Worm (Caenorhabditis elegans) whole organism, L4/young adult: ENCODE measurements around the gene ppm-1.H.

Experiments
- W03F9.2 ChIP-seq: fragments of 150-350 bp; optimal IDR thresholded peaks from 2 replicates; lab custom pipeline; 2014; ENCODE audit warnings: missing biosample characterization, missing genetic modification characterization
- dao-5 ChIP-seq: sonication (generic microtip); optimal IDR thresholded peaks from 2 replicates; lab custom pipeline; 2016; ENCODE audit warnings: missing genotype, missing genetic modification characterization, moderate library complexity, missing compliant biosample characterization
- him-1 ChIP-seq: sonication (generic microtip); optimal IDR thresholded peaks from 2 replicates; lab custom pipeline; 2016; ENCODE audit warnings: missing genotype, missing genetic modification reagents, missing genetic modification characterization, missing compliant biosample characterization

ppm-1.H gene

DNA sequence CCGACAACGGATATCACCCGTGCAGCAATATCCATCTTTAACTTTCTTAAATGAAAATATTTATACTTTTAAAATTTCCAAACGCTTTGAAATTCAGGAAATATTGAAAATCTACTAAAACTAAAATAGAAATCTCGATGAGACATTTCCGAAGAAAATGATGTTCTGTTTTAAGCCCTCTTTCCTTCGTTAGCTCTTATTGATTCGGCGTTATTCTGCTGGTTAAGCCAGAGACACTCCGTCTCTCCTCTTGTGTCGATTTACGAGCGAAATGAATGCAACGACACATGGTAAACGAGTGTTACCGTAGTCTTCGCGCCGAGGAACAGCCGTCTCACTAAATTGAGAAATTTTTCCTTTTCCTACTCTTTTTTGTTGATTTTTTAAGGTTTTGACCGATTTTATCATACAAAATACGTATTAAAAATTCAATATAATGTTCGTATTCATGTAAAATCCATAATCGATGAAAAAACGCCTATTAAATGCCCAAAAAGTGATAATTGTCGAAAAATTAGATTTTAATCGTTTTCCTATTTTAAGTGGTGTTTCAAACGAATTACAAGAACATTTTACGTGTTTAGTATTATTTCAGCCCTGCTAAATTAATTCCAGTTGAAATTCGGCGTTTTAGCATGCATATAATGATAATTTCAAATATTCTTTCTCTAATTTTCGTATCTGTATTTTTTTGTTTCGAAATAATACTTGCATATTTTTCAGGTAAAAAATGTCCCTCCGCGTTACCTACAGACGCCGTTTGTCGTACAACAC is at the start of gene ppm-1.H, which contains the start of gene rpl-34:
Gene ppm-1.H, minus strand, starts transcription at position 51 of the 774 bp plus-strand sequence.
Gene rpl-34, plus strand, starts transcription at position 724 of the 774 bp plus-strand sequence.
- no peak for TF ChIP-seq dao-5 (tag; lab: Kevin White, UChicago)
- TF ChIP-seq him-1 (tag; lab: Kevin White, UChicago) = no peak
- peak; percentile 61 for TF ChIP-seq W03F9.2

DNA sequence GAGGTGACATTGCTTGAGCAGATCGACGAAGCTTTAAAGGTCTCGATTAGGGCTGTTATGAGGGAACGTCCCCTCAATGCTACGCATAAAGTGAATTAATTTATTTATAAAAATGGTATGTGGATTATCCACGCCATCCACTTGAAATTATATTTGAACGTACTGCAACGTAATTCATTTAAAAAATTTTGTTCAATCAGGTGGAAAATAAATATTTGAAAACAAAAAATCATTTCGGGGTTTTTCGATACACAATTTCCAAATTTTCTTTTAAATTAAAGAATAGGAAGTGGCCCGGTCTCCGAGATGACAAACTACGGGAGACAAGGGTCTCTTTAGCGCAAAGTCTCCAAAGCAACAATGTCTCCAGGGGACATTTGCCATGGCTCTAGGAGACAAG is 43.5 kb upstream of the ppm-1.H start, which contains the start of gene oac-58:
Gene oac-58, minus strand, starts transcription at position 101 of the 400 bp plus-strand sequence.
- TF ChIP-seq W03F9.2 (no peak), him-1 (tag; lab: Kevin White, UChicago) (no peak), dao-5 (tag; lab: Kevin White, UChicago) (no peak)

DNA sequence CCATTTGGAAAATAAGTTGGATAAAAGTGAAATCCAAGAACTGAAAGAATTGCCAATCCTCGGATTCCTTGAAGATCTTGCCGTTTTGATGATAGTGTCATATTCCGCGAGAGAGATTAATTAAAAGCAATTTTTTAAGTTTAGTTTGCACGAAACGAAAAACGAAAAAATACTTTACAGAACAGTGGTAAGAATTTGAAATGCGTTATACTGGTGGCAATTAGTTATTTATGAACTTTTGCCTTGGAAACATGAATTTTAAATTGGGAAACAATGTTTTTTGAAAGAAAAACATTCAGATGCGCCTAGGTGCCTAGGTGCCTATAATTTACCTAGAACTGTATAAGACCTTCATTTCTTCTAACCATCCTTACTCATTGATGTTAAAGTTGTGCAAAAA is 39.6 kb upstream of the ppm-1.H start, which contains the start of gene oac-57:
Gene oac-57, minus strand, starts transcription at position 101 of the 400 bp plus-strand sequence.
- no peak for TF ChIP-seq him-1 (tag; lab: Kevin White, UChicago)
- TF ChIP-seq W03F9.2 = no peak
- no peak for TF ChIP-seq dao-5 (tag; lab: Kevin White, UChicago)

DNA sequence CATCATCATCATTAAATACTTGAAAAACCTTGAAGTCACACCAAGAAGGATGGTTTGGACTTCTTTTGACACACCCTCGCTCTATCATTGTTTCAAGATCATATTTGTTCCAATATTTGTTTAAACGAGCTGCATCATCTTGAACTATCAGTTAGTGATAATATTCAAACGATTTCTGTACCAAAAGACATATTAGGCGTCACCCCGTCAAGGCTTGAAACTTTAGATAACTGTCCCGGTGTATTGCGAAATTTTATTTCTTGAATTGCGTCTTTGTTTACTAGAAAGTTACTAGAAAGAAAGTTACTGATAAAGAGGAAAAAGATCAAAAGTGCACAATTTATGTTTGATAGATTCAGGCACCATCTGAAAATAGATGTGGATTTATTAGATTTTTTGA is 37.8 kb upstream of the ppm-1.H start:
- TF ChIP-seq W03F9.2 (no peak), dao-5 (tag; lab: Kevin White, UChicago) (no peak), him-1 (tag; lab: Kevin White, UChicago) (no peak)

DNA sequence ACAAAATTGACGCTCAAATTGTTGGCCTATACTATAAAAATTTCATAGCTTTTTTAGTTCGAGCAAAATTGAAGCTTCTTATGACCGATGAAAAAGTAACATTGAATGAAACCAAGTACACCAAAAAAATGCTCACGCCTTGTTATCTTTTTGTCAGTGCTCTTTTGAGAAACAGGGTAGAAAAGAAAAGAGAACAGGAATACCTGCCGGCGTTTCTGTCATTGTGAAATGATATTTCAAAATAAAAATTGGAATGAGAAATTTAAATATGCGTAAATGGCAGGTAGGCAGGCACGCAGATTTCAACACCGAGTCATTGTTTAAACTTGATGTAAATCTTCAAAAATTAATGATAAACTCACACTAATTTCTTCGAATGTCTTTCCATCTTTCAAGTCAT is 36.6 kb upstream of the ppm-1.H start:
- TF ChIP-seq him-1 (tag; lab: Kevin White, UChicago) (no peak), dao-5 (tag; lab: Kevin White, UChicago) (no peak), W03F9.2 (no peak)

DNA sequence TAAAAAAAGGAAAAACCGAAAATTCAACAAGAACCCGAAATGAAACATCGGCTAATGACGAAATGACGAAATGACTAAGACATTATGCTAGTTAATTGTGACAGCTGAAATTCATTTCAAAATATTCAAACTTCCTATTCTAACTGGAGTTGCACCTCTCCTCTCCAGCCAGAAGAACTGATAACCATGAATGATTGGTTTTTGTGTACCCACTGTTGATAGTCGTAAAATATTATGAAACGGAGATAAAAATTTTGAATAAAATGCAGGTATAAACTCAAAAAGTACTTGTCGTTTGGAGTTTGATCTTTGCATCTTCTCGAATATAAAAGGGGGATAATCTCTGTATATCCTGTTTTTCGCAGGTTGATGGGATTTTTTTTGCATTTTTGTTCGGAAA is 34.8 kb upstream of the ppm-1.H start:
- TF ChIP-seq W03F9.2 (no peak), him-1 (tag; lab: Kevin White, UChicago) (no peak), dao-5 (tag; lab: Kevin White, UChicago) (no peak)

DNA sequence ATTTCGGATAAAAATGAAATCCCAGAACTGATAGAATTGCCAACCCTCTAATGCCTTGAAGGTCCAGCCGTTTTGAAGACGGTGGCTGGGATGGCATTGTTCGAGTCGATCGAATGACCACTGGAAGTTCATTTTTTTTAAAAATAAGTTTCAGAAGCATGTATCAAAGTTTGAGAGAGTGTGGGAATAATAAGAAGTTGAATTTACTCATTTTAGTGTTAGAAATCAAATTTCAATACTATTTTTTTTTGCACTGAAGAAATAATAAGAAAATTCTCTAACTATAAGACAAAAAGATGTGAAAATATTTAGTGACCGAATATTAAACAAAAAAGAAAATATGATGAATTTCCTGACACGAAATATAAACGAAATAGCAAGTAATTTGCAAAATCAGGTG is 33.0 kb upstream of the ppm-1.H start, which contains the start of gene oac-59:
Gene oac-59, minus strand, starts transcription at position 101 of the 400 bp plus-strand sequence.
- no peak for TF ChIP-seq W03F9.2
- no peak for TF ChIP-seq him-1 (tag; lab: Kevin White, UChicago)
- no peak for TF ChIP-seq dao-5 (tag; lab: Kevin White, UChicago)

DNA sequence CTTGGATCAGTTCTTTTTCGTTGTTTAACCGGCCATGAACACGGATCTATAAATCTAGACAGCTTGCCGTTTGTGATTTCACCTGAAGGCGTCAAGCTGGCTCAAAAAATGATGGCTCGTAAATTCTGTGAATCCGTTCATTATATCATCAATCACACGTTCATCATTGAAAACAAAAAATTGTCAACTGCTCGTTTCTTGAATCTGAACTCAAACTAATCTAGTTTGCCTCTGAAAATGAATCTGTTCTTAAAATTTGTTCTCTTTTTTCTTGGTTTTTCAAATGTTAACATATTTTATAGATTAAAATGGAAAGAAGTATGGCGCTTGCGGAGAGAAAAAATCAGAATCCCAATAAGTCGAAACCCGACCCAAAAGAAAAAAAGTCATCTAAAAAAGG is 22.6 kb upstream of the ppm-1.H start, which contains the start of gene C42C1.8:
Gene C42C1.8, plus strand, starts transcription at position 301 of the 400 bp plus-strand sequence.
- TF ChIP-seq W03F9.2 = no peak
- no peak for TF ChIP-seq dao-5 (tag; lab: Kevin White, UChicago)
- TF ChIP-seq him-1 (tag; lab: Kevin White, UChicago) = no peak

DNA sequence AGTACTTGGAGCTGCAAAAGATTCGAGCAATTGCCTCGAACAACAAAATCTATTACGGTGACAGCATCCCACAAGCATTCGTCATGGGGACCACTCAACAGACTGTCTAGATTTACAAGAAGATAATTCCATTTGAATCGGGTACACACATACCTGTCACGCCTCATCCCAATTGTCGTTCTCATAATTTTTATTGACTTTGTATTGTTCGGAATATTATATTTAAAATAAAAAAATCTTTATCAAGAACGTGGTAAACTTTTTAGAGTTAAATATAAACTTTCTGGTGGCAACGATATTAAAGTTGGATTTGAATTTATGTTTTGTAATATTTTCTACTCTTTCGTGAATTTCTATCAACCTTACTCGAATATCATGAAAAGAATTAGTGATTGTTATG is 21.0 kb upstream of the ppm-1.H start, which contains the start of gene C42C1.9:
Gene C42C1.9, plus strand, starts transcription at position 301 of the 400 bp plus-strand sequence.
- TF ChIP-seq W03F9.2 = no peak

DNA sequence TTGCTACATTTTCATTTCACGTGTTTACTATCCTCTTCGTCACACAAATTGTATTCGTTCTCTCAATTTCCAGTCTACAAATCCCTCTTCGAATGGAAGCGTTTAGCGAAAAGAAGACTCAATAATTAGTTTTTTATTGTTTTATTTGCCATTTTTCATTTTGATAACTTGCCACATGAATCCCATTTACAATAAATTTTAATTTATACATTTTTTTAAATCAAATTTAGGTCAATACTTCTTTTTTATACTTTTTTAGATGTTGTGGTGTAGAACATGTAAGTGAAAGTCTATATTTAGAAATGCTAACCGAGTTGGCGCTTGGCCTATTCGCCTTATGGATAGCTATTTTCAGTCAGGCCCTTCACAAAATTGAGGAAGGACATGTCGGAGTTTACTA is 19.5 kb upstream of the ppm-1.H start, which contains the start of gene erl-1:
Gene erl-1, plus strand, starts transcription at position 301 of the 400 bp plus-strand sequence.
- TF ChIP-seq W03F9.2 (no peak), dao-5 (tag; lab: Kevin White, UChicago) (no peak), him-1 (tag; lab: Kevin White, UChicago) (no peak)

DNA sequence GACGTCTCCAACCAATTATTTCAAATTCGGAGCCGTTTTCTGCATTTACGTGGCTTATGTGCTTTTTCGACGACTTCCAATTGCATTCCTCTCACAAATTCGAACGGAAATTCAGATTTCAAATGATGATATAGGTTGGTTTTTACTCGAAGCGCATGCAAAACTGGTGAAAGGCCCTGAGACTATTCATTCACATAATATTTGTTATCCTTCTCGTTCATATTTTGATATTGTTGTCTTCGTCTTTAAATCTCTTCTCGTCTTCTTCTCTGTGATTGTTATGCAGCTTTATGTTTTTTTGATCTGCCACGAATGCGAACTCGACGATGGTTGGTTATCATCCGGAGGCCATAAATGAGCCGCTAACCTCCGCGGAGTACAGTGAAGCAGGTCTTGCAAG is 14.8 kb upstream of the ppm-1.H start, which contains the start of gene hpo-12:
Gene hpo-12, plus strand, starts transcription at position 301 of the 400 bp plus-strand sequence.
- TF ChIP-seq him-1 (tag; lab: Kevin White, UChicago) (no peak), dao-5 (tag; lab: Kevin White, UChicago) (no peak), W03F9.2 (no peak)

DNA sequence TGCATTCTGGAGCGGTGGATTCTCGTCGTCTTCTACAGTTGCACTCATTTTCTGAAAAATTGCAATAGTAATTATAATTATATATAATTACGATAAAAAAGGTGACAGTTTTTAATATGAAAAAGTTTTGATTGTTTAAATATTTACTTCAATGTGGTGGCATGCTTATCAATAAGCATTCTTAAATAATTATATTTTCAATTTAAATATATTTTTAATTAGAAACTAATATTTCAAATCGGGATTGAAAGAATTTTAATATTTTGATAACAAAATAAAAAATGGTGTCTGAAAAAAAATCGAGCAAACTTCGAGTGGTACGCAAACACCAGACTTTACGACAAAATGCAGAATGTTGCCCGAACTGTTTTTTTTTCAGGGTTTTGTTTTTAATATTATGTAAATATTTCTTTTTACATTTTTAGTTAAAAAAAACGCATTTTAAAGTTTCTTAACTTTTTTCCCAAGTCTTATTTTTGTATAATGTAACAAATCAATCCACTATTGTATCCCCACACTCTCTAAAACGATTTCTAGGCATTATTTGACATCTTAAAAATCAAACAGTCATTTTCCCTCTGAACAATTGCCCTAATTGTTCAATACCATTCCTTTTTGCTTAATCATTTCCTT is 14.2 kb upstream of the ppm-1.H start, which contains the start of the genes C42C1.12 and C42C1.19:
Gene C42C1.12, minus strand, starts transcription at position 51 of the 633 bp plus-strand sequence.
Gene C42C1.19, plus strand, starts transcription at position 583 of the 633 bp plus-strand sequence.
- TF ChIP-seq W03F9.2 = peak; percentile 13
- TF ChIP-seq dao-5 (tag; lab: Kevin White, UChicago) = no peak

DNA sequence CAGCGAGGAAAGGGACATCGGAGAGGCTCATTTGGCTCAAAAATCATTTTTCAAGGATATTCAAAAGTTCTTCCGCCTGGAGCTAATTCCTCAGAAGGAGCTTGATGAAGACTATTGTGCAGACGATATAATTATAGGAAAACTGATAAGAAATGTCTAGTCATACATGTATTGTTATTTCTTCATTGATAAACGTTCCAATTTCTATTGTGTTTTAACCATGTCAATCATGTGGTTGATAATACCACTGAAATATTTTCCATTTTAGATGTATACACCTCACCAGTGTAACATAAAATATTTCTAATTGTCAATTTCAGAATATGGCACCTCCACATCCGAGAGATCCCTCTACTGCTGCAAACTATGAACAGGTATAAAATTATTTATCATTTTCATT is 11.2 kb upstream of the ppm-1.H start, which contains the start of gene ltah-1.1:
Gene ltah-1.1, plus strand, starts transcription at position 283 of the 400 bp plus-strand sequence.
- no peak for TF ChIP-seq dao-5 (tag; lab: Kevin White, UChicago)
- TF ChIP-seq W03F9.2 = no peak
- TF ChIP-seq him-1 (tag; lab: Kevin White, UChicago) = no peak

DNA sequence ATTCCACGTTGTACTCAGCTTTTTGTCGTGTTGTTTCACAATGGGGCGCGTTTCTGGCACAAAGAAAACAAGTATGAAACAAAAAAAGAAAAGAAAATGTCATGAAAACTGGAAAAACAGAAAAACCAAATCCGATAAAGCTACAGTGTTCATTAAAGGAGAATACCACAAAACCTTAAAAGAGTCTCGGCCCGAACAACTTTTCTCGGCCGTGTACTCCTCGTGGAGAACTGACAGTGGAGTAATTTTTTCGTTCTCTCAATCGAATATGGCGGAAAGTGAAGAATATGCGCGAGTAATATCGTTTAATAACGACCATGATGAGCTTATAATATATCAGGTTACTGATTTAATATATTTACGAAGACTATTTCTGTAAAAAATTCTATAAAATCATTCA is 10.4 kb upstream of the ppm-1.H start, which contains the start of the genes tag-335 and vkmt-1:
Gene tag-335, minus strand, starts transcription at position 88 of the 400 bp plus-strand sequence.
Gene vkmt-1, plus strand, starts transcription at position 219 of the 400 bp plus-strand sequence.
- TF ChIP-seq him-1 (tag; lab: Kevin White, UChicago) (no peak), dao-5 (tag; lab: Kevin White, UChicago) (no peak), W03F9.2 (peak; percentile 40)
